Fruit fly (Drosophila melanogaster): Measurements from ENCODE around the gene CG6788.
A peak's percentile ranks its signal among the peaks of the same experiment; 100 is the strongest.

The CG6788 gene

DNA sequence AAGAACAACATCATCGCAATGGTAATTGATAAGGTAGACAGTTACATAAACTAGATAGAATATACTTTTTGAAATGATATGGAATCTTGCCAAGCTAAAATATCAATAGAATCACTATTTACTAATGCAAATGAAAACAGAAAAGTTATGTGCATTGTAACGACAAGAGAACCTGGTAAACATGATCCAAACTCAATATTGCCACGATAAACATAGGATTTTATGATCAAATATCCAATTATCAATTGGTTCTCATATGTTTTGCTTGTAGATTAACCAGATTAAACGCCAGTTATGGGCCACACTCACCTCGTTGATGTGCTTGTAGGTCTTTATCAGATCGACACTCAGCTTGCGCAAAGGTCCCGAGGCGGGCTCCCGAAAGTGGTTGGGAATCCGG is 15.7 kb upstream of the CG6788 start:
- TF ChIP-seq psq (optimal IDR thresholded peaks at IDR 0.05) (no peak), CG8478 (optimal IDR thresholded peaks at IDR 0.05) (no peak), pan (optimal IDR thresholded peaks at IDR 0.05) (no peak), Dll (optimal IDR thresholded peaks at IDR 0.05) (no peak)

DNA sequence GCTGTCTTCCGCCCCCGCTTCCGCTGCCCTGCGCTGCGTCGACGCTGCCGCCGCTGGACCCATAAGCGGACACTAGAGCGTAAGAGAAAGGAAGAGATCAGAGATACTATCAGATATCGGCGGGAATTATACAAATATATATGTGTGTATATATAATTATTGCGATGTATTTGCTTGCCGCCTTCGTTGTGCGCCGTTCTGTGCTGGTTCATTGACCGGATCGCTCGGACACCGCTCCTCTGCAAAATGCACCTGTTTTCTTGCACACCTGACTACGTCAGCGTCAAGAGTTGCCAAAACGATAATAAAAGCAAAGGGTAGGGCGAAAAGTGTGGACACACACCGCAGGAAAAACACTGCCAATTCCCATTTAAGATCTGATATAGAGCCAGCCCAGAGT is 14.6 kb upstream of the CG6788 start:
- no peak for TF ChIP-seq CG8478 (optimal IDR thresholded peaks at IDR 0.05)
- TF ChIP-seq EcR (GFP tag; optimal IDR thresholded peaks at IDR 0.05) = peak in 1 of 2 experiments; percentile 55

- TF ChIP-seq pan (optimal IDR thresholded peaks at IDR 0.05) (peak; percentile 54), CG8478 (optimal IDR thresholded peaks at IDR 0.05) (no peak)
Observed at dm6 chrX:17875014-17875589, 12.9 kb upstream of the CG6788 start.

DNA sequence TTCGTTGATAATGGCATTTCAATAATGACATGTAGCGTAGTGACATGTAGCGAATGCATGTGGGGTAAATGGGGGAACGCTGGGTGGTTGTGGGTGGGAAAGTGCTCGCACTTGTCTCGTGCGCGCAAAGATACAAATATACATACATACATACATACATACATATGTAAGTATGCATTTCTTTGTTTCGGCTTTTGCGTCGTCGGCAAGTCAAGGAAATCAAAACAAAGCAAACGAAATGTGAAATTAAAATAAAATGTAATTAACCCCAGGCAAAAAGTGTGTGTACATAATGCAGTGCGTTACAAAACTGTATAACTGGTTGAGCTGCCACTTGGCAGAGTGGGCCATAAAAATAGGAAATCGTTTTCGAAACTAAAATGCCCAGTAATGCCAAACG is 12.3 kb upstream of the CG6788 start:
- no peak for TF ChIP-seq pan (optimal IDR thresholded peaks at IDR 0.05)
- TF ChIP-seq usp (GFP tag; optimal IDR thresholded peaks at IDR 0.05) = no peak
- TF ChIP-seq Dll (optimal IDR thresholded peaks at IDR 0.05) = no peak
- no peak for TF ChIP-seq CG8478 (optimal IDR thresholded peaks at IDR 0.05)
- TF ChIP-seq EcR (GFP tag; optimal IDR thresholded peaks at IDR 0.05) = no peak
- TF ChIP-seq psq (optimal IDR thresholded peaks at IDR 0.05) = no peak

- TF ChIP-seq EcR (GFP tag; optimal IDR thresholded peaks at IDR 0.05) (no peak), usp (GFP tag; optimal IDR thresholded peaks at IDR 0.05) (no peak), Dll (optimal IDR thresholded peaks at IDR 0.05) (no peak), pan (optimal IDR thresholded peaks at IDR 0.05) (no peak), CG8478 (optimal IDR thresholded peaks at IDR 0.05) (no peak), psq (optimal IDR thresholded peaks at IDR 0.05) (no peak)
Observed at dm6 chrX:17876518-17876917, 11.5 kb upstream of the CG6788 start.

DNA sequence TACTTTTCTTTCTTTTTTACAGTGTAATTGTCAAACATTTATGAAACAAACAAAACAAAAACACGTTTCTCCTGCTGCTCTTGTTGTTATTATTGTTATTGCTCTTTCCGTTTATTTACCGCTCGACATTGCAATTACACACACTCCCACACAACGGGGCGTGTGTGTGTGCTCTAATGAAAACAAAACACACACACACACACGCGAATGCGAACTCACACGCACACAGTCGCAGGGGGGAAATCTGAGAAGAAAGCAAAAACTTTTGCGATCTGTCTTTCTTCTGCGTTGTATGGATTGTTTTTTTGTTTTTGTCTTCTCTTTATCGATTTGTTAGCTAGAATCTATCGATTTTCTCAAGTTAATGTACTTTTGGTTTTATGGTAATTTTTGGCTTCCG is 10.0 kb upstream of the CG6788 start:
- no peak for TF ChIP-seq usp (GFP tag; optimal IDR thresholded peaks at IDR 0.05)
- TF ChIP-seq pan (optimal IDR thresholded peaks at IDR 0.05) = no peak
- TF ChIP-seq psq (optimal IDR thresholded peaks at IDR 0.05) = no peak
- TF ChIP-seq Dll (optimal IDR thresholded peaks at IDR 0.05) = no peak
- TF ChIP-seq EcR (GFP tag; optimal IDR thresholded peaks at IDR 0.05) = no peak
- TF ChIP-seq CG8478 (optimal IDR thresholded peaks at IDR 0.05) = no peak

- TF ChIP-seq Dll (optimal IDR thresholded peaks at IDR 0.05) (peak; percentile 51), psq (optimal IDR thresholded peaks at IDR 0.05) (no peak), usp (GFP tag; optimal IDR thresholded peaks at IDR 0.05) (no peak), pan (optimal IDR thresholded peaks at IDR 0.05) (no peak), CG8478 (optimal IDR thresholded peaks at IDR 0.05) (no peak), EcR (GFP tag; optimal IDR thresholded peaks at IDR 0.05) (peak; percentile 65 to 89)
Observed at dm6 chrX:17878632-17879033, 9.3 kb upstream of the CG6788 start.

- no peak for TF ChIP-seq pan (optimal IDR thresholded peaks at IDR 0.05)
- no peak for TF ChIP-seq EcR (GFP tag; optimal IDR thresholded peaks at IDR 0.05)
- no peak for TF ChIP-seq usp (GFP tag; optimal IDR thresholded peaks at IDR 0.05)
- no peak for TF ChIP-seq CG8478 (optimal IDR thresholded peaks at IDR 0.05)
Observed at dm6 chrX:17879211-17879897, 8.6 kb upstream of the CG6788 start.

dm6 chrX:17880269-17880889 is 7.6 kb upstream of the CG6788 start:
- no peak for TF ChIP-seq Dll (optimal IDR thresholded peaks at IDR 0.05)
- TF ChIP-seq psq (optimal IDR thresholded peaks at IDR 0.05) = no peak
- no peak for TF ChIP-seq CG8478 (optimal IDR thresholded peaks at IDR 0.05)
- no peak for TF ChIP-seq EcR (GFP tag; optimal IDR thresholded peaks at IDR 0.05)
- no peak for TF ChIP-seq pan (optimal IDR thresholded peaks at IDR 0.05)
- TF ChIP-seq usp (GFP tag; optimal IDR thresholded peaks at IDR 0.05) = no peak

- TF ChIP-seq CG8478 (optimal IDR thresholded peaks at IDR 0.05) = no peak
- TF ChIP-seq EcR (GFP tag; optimal IDR thresholded peaks at IDR 0.05) = peak; percentile 54 to 55
- TF ChIP-seq usp (GFP tag; optimal IDR thresholded peaks at IDR 0.05) = no peak
Observed at dm6 chrX:17881138-17882121, 6.5 kb upstream of the CG6788 start.

dm6 chrX:17882769-17883168 is 5.2 kb upstream of the CG6788 start:
- TF ChIP-seq Dll (optimal IDR thresholded peaks at IDR 0.05) (no peak), usp (GFP tag; optimal IDR thresholded peaks at IDR 0.05) (no peak), CG8478 (optimal IDR thresholded peaks at IDR 0.05) (no peak), EcR (GFP tag; optimal IDR thresholded peaks at IDR 0.05) (no peak), pan (optimal IDR thresholded peaks at IDR 0.05) (no peak), psq (optimal IDR thresholded peaks at IDR 0.05) (no peak)

- TF ChIP-seq CG8478 (optimal IDR thresholded peaks at IDR 0.05) (no peak), psq (optimal IDR thresholded peaks at IDR 0.05) (no peak), Dll (optimal IDR thresholded peaks at IDR 0.05) (no peak), pan (optimal IDR thresholded peaks at IDR 0.05) (no peak), EcR (GFP tag; optimal IDR thresholded peaks at IDR 0.05) (no peak), usp (GFP tag; optimal IDR thresholded peaks at IDR 0.05) (no peak)
Observed at dm6 chrX:17883418-17883817, 4.6 kb upstream of the CG6788 start, which contains the start of gene CG12985. TSS of gene CG12985 (plus strand) at chrX:17883718.

All from whole organism.